Worm (Caenorhabditis elegans) whole organism, early embryonic: ENCODE results near the gene atp-5.

Experiments
- B0310.2 ChIP-seq: sonication (generic microtip); optimal IDR thresholded peaks from 2 replicates; lab custom pipeline; 2016; ENCODE audit warnings: mild to moderate bottlenecking, missing genetic modification characterization, missing compliant biosample characterization
- F13C5.2 ChIP-seq: sonication (generic microtip); optimal IDR thresholded peaks from 2 replicates; lab custom pipeline; 2017; ENCODE audit warnings: mild to moderate bottlenecking, missing genetic modification characterization, inconsistent platforms, missing compliant biosample characterization
- aly-1 ChIP-seq: sonication (generic microtip); optimal IDR thresholded peaks from 2 replicates; lab custom pipeline; 2016; ENCODE audit warnings: missing genetic modification characterization, missing compliant biosample characterization
- ama-1 ChIP-seq: fragments of 150-350 bp; optimal IDR thresholded peaks from 2 replicates; lab custom pipeline; 2014
- scrt-1 ChIP-seq: fragments of 200-800 bp; sonication (Bioruptor generic); IDR thresholded peaks from 2 replicates; pipeline ENCODE4 v1.3.6; 2022; ENCODE audit warnings: missing genetic modification characterization, missing compliant biosample characterization

DNA sequence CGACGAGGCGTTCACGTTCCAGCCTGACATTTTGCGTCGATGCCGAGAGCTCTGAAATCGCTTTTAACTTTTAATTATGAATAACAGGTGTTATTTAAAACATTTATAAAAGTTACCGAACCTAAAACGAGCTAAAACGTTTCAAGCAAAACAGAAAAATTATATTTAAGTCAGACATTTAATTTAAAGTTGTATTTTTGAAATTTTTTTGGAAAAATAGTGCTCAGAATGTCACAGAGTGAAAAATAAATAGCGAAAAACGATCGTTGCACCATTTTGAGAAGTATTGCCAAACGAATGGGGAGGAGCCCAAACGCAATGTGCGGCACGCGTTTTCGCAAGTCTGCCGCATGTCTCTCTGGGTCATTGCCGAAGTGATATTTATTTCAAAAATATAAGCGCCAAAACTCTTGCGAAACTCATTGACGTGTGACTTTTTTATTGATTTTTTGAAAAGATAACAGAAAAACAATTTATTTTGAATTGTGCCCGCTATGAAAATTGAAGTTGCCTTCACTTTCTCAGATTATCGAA, 10.6 kb downstream of the atp-5 start, which contains the start of gene erfa-3:
- TF ChIP-seq B0310.2 (tag; lab: Kevin White, UChicago) (no peak), scrt-1 (GFP tag; lab: Robert Waterston, UW) (peak; percentile 51; the same call in 1 of the 2 replicates), ama-1 (no peak), aly-1 (tag; lab: Kevin White, UChicago) (peak; percentile 76), F13C5.2 (peak; percentile 91)
